Worm (Caenorhabditis elegans) whole organism, L1 larva: ENCODE data around the gene K10D11.7.
A peak's percentile ranks its signal among the peaks of the same experiment; 100 is the strongest.

Source experiments
- ceh-63 ChIP-seq: fragments of 200-800 bp; sonication (Bioruptor generic); optimal IDR thresholded peaks from 2 replicates; lab custom pipeline; 2018; ENCODE audit warnings: mild to moderate bottlenecking, missing genetic modification characterization, missing compliant biosample characterization
- ceh-8 ChIP-seq: fragments of 200-800 bp; sonication (Bioruptor generic); optimal IDR thresholded peaks from 2 replicates; lab custom pipeline; 2018; ENCODE audit warnings: mild to moderate bottlenecking, missing genetic modification characterization, moderate library complexity, missing compliant biosample characterization
- ceh-88 ChIP-seq: fragments of 200-800 bp; sonication (Bioruptor generic); IDR thresholded peaks from 2 replicates; pipeline ENCODE4 v1.3.6; 2022; ENCODE audit warnings: missing genetic modification characterization, missing compliant biosample characterization
- efl-1 ChIP-seq, 4 experiments: fragments of 150-350 bp; optimal IDR thresholded peaks in 3 of 4; peaks in 1 of 4; 1 replicate in 1 of 4; 2 replicates in 3 of 4; lab custom pipeline; 2014; ENCODE audit warnings: missing biosample characterization in 2 of 4, missing genetic modification characterization in 2 of 4, missing genetic modification reagents in 2 of 4
- efl-3 ChIP-seq: fragments of 200-800 bp; sonication (Bioruptor generic); optimal IDR thresholded peaks from 2 replicates; lab custom pipeline; 2018; ENCODE audit warnings: mild to moderate bottlenecking, missing genetic modification characterization, missing compliant biosample characterization
- elt-2 ChIP-seq: sonication (generic microtip); optimal IDR thresholded peaks from 2 replicates; lab custom pipeline; 2016; ENCODE audit warnings: missing genetic modification characterization, mild to moderate bottlenecking, inconsistent platforms, missing compliant biosample characterization, missing genetic modification reagents
- ets-5 ChIP-seq: fragments of 200-800 bp; sonication (Bioruptor generic); IDR thresholded peaks from 2 replicates; pipeline ENCODE4 v1.3.6; 2022; ENCODE audit warnings: missing genetic modification characterization, missing compliant biosample characterization
- fkh-10 ChIP-seq: sonication (generic microtip); optimal IDR thresholded peaks from 2 replicates; lab custom pipeline; 2017; ENCODE audit warnings: missing biosample characterization, missing genetic modification reagents, missing genetic modification characterization
- grh-1 ChIP-seq: fragments of 200-800 bp; sonication (Bioruptor generic); IDR thresholded peaks from 2 replicates; pipeline ENCODE4 v1.3.6; 2022; ENCODE audit warnings: missing genetic modification reagents, missing genetic modification characterization, missing compliant biosample characterization
- hpl-2 ChIP-seq: fragments of 150-350 bp; optimal IDR thresholded peaks from 2 replicates; lab custom pipeline; 2014; ENCODE audit warnings: missing biosample characterization, missing genetic modification reagents, missing genetic modification characterization
- irx-1 ChIP-seq: sonication (generic microtip); optimal IDR thresholded peaks from 2 replicates; lab custom pipeline; 2016; ENCODE audit warnings: missing genetic modification characterization, missing compliant biosample characterization
- isw-1 ChIP-seq: fragments of 200-800 bp; sonication (Bioruptor generic); IDR thresholded peaks from 2 replicates; pipeline ENCODE4 v1.3.6; 2022; ENCODE audit warnings: missing genetic modification characterization, missing compliant biosample characterization
- lin-13 ChIP-seq: fragments of 150-350 bp; optimal IDR thresholded peaks from 2 replicates; lab custom pipeline; 2014; ENCODE audit warnings: missing biosample characterization, missing genetic modification reagents, missing genetic modification characterization
- lin-15B ChIP-seq: fragments of 150-350 bp; sonication (generic microtip); optimal IDR thresholded peaks from 3 replicates; lab custom pipeline; 2014; ENCODE audit warnings: missing biosample characterization, missing genetic modification characterization
- lsy-2 ChIP-seq, 2 experiments: fragments of 150-350 bp; optimal IDR thresholded peaks; 2 replicates each; lab custom pipeline; 2014; ENCODE audit warnings: missing biosample characterization in 2 of 2, missing genetic modification characterization in 2 of 2
- mdl-1 ChIP-seq, 2 experiments: fragments of 150-350 bp; optimal IDR thresholded peaks; 2 replicates each; lab custom pipeline; 2014 to 2017; ENCODE audit warnings: missing biosample characterization in 2 of 2, missing genetic modification characterization in 2 of 2, inconsistent platforms in 1 of 2
- mep-1 ChIP-seq: fragments of 150-350 bp; optimal IDR thresholded peaks from 2 replicates; lab custom pipeline; 2014; ENCODE audit warnings: missing biosample characterization, missing genetic modification characterization
- nhr-11 ChIP-seq: fragments of 150-350 bp; optimal IDR thresholded peaks from 2 replicates; lab custom pipeline; 2014; ENCODE audit warnings: missing biosample characterization, missing genetic modification characterization
- nhr-12 ChIP-seq: sonication (generic microtip); optimal IDR thresholded peaks from 2 replicates; lab custom pipeline; 2017; ENCODE audit warnings: missing biosample characterization, missing genetic modification characterization
- nhr-28 ChIP-seq: fragments of 150-350 bp; optimal IDR thresholded peaks from 2 replicates; lab custom pipeline; 2014; ENCODE audit warnings: missing biosample characterization, missing genetic modification characterization
- nhr-47 ChIP-seq: sonication (generic microtip); optimal IDR thresholded peaks from 2 replicates; lab custom pipeline; 2016; ENCODE audit warnings: mild to moderate bottlenecking, missing genetic modification characterization, moderate library complexity, missing compliant biosample characterization
- nhr-71 ChIP-seq: sonication (generic microtip); optimal IDR thresholded peaks from 2 replicates; lab custom pipeline; 2016; ENCODE audit warnings: mild to moderate bottlenecking, missing genetic modification characterization, moderate library complexity, missing compliant biosample characterization
- nhr-76 ChIP-seq: sonication (generic microtip); optimal IDR thresholded peaks from 2 replicates; lab custom pipeline; 2017; ENCODE audit warnings: missing biosample characterization, missing genetic modification characterization
- nhr-77 ChIP-seq: fragments of 150-350 bp; optimal IDR thresholded peaks from 2 replicates; lab custom pipeline; 2014; ENCODE audit warnings: missing biosample characterization, missing genetic modification characterization
- pqm-1 ChIP-seq: sonication (generic microtip); optimal IDR thresholded peaks from 3 replicates; lab custom pipeline; 2017; ENCODE audit warnings: missing biosample characterization, missing genetic modification characterization
- skn-1 ChIP-seq: fragments of 150-350 bp; optimal IDR thresholded peaks from 2 replicates; lab custom pipeline; 2014; ENCODE audit warnings: missing biosample characterization, missing genetic modification characterization
- snpc-4 ChIP-seq: fragments of 150-350 bp; optimal IDR thresholded peaks from 2 replicates; lab custom pipeline; 2014; ENCODE audit warnings: missing biosample characterization, missing genetic modification characterization
- sup-37 ChIP-seq: fragments of 200-800 bp; sonication (Bioruptor generic); optimal IDR thresholded peaks from 2 replicates; lab custom pipeline; 2018; ENCODE audit warnings: mild to moderate bottlenecking, missing genetic modification characterization, missing compliant biosample characterization
- vab-15 ChIP-seq: sonication (generic microtip); optimal IDR thresholded peaks from 2 replicates; lab custom pipeline; 2017; ENCODE audit warnings: missing genotype, mild to moderate bottlenecking, missing genetic modification characterization, missing compliant biosample characterization
- zag-1 ChIP-seq: fragments of 150-350 bp; optimal IDR thresholded peaks from 2 replicates; lab custom pipeline; 2014; ENCODE audit warnings: missing biosample characterization, missing genetic modification characterization

The K10D11.7 gene

ce11 chrIV:12977650-12978049 lies 18.1 kb downstream of the K10D11.7 start:
- TF ChIP-seq nhr-76 (tag; lab: Kevin White, UChicago) (no peak), mdl-1 (tag; optimal IDR thresholded peaks at IDR 0.05; lab: Kevin White, UChicago) (no peak), grh-1 (GFP tag; lab: Robert Waterston, UW) (no peak), lin-15B (tag; lab: Kevin White, UChicago) (no peak), fkh-10 (GFP tag; lab: Kevin White, UChicago) (no peak)

DNA sequence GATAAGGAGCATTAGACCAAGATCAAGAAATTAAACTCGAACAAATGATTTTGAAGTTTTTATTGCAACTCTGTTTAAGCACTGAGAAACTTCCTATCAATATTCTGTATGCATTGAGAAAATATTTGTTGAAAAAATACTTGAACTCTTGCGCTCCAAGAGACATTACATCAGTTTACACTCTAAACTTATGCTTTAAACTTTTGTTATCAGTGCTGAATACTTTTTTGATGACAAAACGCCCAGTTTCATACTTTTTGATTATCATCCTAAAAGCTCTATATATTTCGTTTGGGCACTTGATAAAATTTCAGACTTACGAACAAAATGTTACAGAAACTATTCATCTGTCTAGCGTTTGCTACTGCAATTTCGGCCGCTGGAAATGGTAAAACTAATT lies 19.8 kb downstream of the K10D11.7 start, which contains the start of gene dod-17:
dod-17 (plus strand) TSS at position 323 of the 400 bp plus-strand sequence.
- TF ChIP-seq hpl-2 (no peak), elt-2 (tag; lab: Kevin White, UChicago) (peak; percentile 40)
- TF ChIP-seq, all 84 proteins: peak for 1

ce11 chrIV:12973336-12973735 lies 22.4 kb downstream of the K10D11.7 start, which contains the start of gene F55G11.4:
F55G11.4 (plus strand) TSS chrIV:12973624.
- TF ChIP-seq lsy-2 (tag; optimal IDR thresholded peaks at IDR 0.05; lab: Kevin White, UChicago) (no peak), elt-2 (tag; lab: Kevin White, UChicago) (peak; percentile 77)

DNA sequence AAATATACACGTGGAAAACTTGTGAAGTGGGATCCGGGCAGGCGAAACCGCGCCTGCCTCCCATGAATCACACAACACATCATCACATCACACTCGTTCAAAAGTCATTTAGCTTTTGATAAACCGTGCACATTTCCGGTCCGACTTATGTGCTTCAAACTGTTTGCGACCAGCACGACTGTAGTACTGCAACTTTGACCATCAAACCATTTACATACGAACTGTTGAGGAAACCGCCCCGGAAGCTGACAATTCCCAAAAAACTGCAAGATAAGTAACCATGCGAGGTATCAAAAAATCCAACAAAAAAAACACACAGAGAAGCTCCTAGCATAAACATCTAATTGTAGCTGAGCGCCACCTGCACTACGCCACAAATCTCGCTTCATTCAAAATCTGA lies 23.0 kb downstream of the K10D11.7 start:
- TF ChIP-seq snpc-4: no peak
- TF ChIP-seq nhr-71 (tag; lab: Kevin White, UChicago): no peak
- no peak for TF ChIP-seq ceh-88 (GFP tag; lab: Robert Waterston, UW)
- no peak for TF ChIP-seq nhr-11 (tag; lab: Kevin White, UChicago)
- TF ChIP-seq mep-1 (tag; lab: Kevin White, UChicago): no peak
- TF ChIP-seq vab-15 (tag; lab: Kevin White, UChicago): no peak

ce11 chrIV:12971994-12972520 lies 23.7 kb downstream of the K10D11.7 start:
- TF ChIP-seq mep-1 (tag; lab: Kevin White, UChicago) (no peak), isw-1 (no peak), mdl-1 (tag; optimal IDR thresholded peaks at IDR 0.05; lab: Kevin White, UChicago) (no peak), elt-2 (tag; lab: Kevin White, UChicago) (peak; percentile 93)

DNA sequence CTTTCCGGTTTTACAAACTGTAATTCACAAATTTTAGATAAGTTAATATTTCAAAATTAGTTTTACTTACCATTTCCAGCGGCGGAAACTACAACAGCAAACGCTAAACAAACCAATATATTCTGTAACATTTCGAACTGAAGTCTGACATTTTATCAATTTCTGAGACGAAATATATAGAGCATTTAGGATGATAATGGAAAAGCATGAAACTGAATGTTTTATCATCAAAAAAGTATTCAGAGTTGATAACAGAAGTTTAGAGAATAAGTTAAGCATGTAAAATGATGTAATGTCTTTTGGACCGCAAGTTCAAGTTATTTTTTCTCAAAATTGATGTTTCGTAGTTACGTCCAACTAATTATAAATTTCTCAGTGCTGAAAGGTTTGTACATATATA lies 26.6 kb downstream of the K10D11.7 start, which contains the start of gene F55G11.2:
F55G11.2 (minus strand) TSS at position 149 of the 400 bp plus-strand sequence.
- TF ChIP-seq efl-1 (optimal IDR thresholded peaks at IDR 0.05; lab: Kevin White, UChicago) (no peak), efl-1 (GFP tag; optimal IDR thresholded peaks at IDR 0.05 in 1 of 2; lab: Kevin White, UChicago) (peak in 1 of 2 experiments; percentile 87), nhr-71 (tag; lab: Kevin White, UChicago) (no peak), ets-5 (GFP tag; lab: Robert Waterston, UW) (no peak), elt-2 (tag; lab: Kevin White, UChicago) (peak; percentile 86), lin-13 (GFP tag; lab: Kevin White, UChicago) (no peak), pqm-1 (tag; lab: Kevin White, UChicago) (no peak), irx-1 (tag; lab: Kevin White, UChicago) (no peak), nhr-77 (tag; lab: Kevin White, UChicago) (no peak), sup-37 (GFP tag; lab: Kevin White, UChicago) (no peak), grh-1 (GFP tag; lab: Robert Waterston, UW) (no peak), nhr-12 (tag; lab: Kevin White, UChicago) (no peak), nhr-28 (tag; lab: Kevin White, UChicago) (no peak), skn-1 (tag; lab: Kevin White, UChicago) (peak; percentile 6), nhr-11 (tag; lab: Kevin White, UChicago) (no peak)

DNA sequence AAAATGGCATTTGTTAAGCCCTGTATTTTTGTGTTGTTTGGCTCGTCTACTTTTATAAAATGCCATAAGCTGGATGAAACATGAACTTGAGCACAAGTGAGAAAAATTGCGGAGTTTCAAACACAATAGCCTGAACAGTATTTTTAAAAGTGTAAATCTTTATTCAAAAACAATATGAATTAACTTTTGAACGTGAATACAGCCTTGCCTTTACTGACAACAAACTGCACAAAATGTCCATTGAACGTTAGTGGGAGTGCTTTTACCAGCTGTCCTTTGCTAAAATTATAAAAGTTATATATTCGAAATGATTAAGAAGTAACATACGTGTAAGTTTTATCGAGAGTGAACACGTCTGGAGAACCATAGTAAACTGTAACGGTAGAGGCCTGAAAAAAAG lies 28.5 kb downstream of the K10D11.7 start:
- TF ChIP-seq sup-37 (GFP tag; lab: Kevin White, UChicago): no peak
- TF ChIP-seq efl-3 (GFP tag; lab: Kevin White, UChicago): no peak
- TF ChIP-seq ceh-63 (GFP tag; lab: Kevin White, UChicago): no peak
- no peak for TF ChIP-seq zag-1 (tag; lab: Kevin White, UChicago)
- TF ChIP-seq ceh-8: no peak
- TF ChIP-seq nhr-47 (tag; lab: Kevin White, UChicago): no peak
